Worm (Caenorhabditis elegans) whole organism, dauer: Measurements from ENCODE around the gene mex-5.

Source experiments
- unc-62 ChIP-seq: sonication (generic microtip); optimal IDR thresholded peaks from 2 replicates; lab custom pipeline; 2017; ENCODE audit warnings: missing biosample characterization, missing genetic modification reagents, missing genetic modification characterization

Gene mex-5

DNA sequence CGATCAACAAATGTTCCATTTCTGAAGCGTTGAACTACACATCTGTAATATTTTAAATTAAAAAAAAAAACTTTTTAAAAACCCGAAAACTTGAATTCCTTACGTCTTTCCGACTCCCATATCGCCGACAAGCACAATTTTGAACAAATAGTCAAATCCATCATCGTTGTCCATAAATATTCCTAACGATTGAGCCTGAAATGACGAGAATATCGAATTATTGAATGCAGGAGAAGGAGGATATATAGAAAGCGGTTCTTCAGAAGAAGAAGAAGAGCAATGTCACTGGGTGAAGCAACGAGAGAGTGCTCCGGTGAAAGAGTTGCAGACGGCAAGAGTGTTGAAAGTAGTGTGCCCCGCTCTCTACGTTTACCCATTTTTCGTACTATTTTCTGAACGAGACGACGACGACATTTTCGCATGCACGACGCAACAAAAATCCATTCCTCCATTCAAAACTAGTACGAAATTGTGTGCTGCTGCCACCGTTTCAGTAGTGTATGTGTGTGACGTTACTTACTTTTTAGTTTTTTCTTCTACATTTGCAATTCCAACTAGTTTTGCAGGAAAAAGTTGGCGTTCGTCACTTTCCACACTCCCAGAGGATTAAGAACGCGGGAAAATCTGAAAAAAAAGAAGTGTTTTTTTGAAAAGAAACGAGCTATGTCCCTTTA is 30.4 kb downstream of the mex-5 start, which contains the start of gene rab-19:
Gene rab-19, minus strand, starts transcription at position 624 of the 674 bp plus-strand sequence.
- no peak for TF ChIP-seq unc-62 (GFP tag; lab: Kevin White, UChicago)

DNA sequence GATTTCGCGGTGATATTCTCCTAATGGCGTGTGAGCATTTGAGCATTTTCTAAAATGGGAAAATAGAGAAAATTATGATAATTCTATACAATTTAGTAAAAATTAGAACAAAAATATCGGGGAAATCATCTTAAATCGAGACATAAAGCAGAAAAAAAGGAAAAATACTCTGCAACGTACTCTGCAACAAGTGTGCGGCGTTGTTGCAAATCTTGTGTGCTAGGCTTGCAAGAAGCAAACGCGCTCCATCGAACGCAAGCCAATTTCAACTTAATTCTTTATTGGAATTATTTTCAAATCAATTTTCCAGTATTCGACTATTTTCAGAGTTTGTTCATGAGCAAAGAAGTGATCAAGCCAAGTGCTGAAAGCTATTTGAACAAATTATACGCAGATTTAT is 32.5 kb downstream of the mex-5 start, which contains the start of the genes Y62E10A.20, Y62E10A.23 and mdt-9:
Gene Y62E10A.20, minus strand, starts transcription at position 49 of the 400 bp plus-strand sequence.
Gene Y62E10A.23, plus strand, starts transcription at position 282 of the 400 bp plus-strand sequence.
Gene mdt-9, plus strand, starts transcription at position 338 of the 400 bp plus-strand sequence.
- TF ChIP-seq unc-62 (GFP tag; lab: Kevin White, UChicago): no peak

DNA sequence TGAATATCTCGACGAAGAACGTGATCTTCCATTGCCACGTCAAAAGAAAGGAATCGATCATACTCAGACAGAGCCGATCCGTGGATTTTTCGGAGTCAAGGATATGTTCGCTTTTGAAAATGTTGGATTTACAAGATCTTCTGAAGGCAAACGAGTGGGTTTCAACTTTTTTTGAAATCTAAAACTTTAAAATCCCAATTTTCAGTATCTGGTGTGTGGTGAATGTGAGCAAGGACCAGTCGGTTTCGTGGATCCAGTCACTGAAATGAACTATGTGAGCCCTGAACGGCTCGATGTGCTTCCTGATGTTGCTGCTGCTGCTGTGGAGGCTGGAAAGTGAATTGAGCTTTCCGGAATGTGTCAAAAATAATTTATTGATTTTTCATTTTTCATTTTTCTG is 33.4 kb downstream of the mex-5 start, which contains the start of gene lsm-3:
Gene lsm-3, plus strand, starts transcription at position 301 of the 400 bp plus-strand sequence.
- no peak for TF ChIP-seq unc-62 (GFP tag; lab: Kevin White, UChicago)

DNA sequence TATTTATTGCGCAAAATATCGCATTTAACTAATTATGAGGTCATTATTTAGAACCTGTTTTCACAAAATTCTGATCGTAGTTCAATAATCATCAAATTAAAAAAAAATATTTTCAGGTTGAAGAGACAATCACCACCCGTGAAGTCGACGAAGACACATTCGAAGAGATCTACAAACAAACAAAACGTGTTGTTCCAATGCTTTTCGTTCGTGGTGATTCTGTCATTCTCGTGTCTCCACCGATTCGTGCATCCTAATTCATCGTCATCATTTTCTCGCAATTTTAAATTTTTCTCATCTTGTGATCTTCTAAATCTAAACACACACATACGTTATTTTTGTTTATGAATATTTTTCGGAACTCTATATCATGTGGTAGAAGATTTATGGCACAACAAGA is 35.3 kb downstream of the mex-5 start:
- TF ChIP-seq unc-62 (GFP tag; lab: Kevin White, UChicago): no peak

DNA sequence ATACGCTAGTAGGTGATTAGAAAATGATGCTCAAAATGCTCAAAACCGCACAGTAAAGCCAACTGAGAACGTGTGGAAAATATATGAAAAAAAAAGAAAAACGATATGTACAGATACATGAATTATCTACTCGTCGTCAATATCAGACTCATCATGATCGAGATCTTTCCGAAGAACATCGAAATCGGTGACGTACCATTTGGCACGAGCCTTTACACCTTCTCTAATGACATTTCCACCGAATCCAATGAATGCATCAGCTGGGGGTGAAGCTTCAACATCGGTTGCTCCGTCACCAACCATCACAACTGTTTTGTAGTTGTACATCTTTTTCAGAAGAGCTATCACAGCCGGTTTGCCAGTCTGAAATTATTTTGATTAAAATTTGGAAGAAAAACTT is 35.7 kb downstream of the mex-5 start:
- TF ChIP-seq unc-62 (GFP tag; lab: Kevin White, UChicago): no peak

DNA sequence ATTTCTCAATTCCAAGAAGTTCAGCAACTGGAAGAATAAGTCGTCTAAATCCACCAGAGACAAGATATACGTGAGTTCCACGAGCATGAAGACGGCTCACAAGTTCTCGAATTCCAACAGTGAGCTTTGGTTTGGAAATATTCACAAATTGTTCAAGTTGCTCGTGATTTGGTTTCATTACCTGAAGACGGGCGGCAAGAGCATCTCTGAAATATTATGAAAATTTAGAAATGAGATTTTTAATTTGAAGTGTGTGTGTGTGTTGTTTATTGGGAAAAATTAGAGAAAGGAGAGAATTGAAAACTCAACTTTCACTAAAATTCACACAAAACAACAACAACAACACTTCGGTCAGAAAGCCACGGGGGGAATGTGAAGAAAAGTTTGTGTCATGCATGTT is 37.2 kb downstream of the mex-5 start:
- TF ChIP-seq unc-62 (GFP tag; lab: Kevin White, UChicago): no peak

DNA sequence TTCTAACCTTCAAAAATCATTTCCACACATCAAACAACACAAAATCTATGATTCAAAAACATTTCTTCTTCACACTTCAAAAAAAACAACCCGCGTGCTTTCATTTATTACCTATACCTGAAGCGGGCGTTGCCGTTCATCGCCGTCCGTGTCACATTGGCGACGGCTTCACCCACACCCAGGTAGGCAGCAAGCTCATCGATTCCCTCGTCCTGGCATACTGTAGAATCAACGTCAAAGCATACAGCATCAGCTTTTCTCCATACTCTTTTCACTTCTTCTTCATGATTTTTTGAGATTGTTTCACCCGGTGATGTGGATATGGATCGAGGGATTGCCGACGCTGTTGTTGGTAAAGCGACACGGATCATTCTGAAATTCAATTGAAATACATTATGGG is 38.7 kb downstream of the mex-5 start:
- no peak for TF ChIP-seq unc-62 (GFP tag; lab: Kevin White, UChicago)

DNA sequence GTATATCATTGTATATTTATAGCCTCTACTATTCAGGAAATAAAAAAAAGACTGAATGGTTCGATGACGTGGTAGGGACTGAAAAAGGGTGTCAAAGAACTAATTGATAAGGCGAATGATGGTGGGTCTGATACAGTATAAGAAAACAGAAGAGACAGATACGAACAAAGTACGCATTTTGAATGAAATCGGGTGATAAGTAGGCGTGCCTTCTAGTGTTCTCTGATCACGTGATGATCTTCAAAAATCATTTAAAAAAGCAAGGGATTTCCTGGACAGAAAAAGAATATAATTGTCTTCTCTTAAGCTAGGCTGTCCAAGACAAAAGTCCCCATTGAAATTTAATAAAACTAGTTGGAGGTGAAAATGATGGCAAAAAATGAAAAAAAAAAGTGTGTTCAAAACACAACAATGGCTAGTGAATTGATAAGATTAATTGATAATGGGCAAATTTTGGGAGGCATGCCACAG is 39.8 kb downstream of the mex-5 start:
- no peak for TF ChIP-seq unc-62 (GFP tag; lab: Kevin White, UChicago)

DNA sequence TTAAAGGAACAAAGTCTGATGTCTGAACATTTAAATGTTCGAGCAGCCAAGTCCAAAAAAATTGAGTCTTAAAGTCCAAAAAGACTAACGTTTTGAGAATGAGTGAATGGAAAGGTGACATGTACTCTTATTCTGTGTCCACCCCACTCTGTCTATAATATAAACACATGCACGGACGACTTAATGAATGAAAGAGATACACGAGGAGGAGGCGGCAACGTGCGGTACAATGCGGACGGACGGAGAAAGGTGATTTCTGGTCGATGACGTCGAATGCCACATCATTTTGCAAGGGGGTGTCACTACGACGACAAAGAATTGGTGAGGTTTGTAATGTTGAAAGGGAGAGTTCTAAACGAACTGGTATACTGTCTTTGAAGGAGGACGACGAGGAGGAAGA is 41.2 kb downstream of the mex-5 start:
- no peak for TF ChIP-seq unc-62 (GFP tag; lab: Kevin White, UChicago)

DNA sequence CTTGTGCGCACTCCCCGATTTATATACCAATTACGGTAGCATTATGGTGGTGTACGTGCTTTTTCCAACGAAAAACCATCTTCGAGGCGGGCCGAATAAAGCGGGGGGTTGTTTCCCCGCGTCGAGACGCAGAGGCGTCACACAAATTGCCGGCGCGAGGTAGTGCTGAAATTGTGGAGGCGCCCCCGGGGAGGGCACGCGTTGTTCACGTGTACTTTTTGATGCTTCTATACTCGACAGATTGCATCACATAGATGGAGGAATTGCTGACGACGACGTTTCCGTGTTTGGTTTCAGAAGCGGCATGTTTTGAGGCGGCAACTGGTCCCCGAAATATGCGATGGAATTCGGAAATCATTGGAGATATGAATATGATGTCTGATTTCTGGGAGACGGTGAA is 41.7 kb downstream of the mex-5 start:
- TF ChIP-seq unc-62 (GFP tag; lab: Kevin White, UChicago): no peak

DNA sequence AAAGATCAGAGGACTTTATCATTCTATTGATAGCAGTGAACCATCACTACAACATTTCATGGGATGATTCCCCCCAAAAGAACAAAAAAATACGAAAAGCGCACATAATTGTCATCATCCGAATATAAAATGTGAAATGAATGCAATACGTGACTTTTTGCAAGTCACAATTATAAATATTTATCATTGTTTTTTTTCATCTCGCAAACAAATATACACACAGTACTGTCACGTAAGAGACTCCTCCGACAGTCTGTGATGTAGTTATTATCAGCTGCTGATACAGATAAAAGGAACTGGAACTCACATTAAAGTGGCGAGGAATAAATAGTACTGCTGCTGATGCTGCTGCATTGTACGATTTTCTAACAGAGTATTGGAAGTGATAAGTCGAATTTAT is 42.9 kb downstream of the mex-5 start:
- no peak for TF ChIP-seq unc-62 (GFP tag; lab: Kevin White, UChicago)

DNA sequence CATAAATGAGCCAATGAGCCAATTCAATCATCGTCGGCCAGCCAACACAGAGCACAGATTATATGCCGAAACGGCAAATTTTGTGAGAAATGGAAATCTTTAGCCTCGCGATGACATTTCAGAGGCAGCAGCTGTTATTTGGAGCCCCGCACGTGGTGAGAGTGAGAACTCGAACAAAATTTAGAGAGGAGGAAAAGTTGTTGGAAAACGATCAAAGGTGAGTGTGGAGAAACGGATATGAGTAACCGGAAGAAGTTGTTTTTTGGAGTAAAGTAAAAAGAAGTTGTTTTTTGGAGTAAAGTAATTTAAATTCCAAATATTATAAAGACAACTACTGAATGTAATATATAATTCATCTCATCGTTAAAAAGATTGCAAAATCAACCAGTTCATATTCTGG is 45.2 kb downstream of the mex-5 start, which contains the start of gene Y62E10A.13:
Gene Y62E10A.13, minus strand, starts transcription at position 326 of the 400 bp plus-strand sequence.
- no peak for TF ChIP-seq unc-62 (GFP tag; lab: Kevin White, UChicago)

DNA sequence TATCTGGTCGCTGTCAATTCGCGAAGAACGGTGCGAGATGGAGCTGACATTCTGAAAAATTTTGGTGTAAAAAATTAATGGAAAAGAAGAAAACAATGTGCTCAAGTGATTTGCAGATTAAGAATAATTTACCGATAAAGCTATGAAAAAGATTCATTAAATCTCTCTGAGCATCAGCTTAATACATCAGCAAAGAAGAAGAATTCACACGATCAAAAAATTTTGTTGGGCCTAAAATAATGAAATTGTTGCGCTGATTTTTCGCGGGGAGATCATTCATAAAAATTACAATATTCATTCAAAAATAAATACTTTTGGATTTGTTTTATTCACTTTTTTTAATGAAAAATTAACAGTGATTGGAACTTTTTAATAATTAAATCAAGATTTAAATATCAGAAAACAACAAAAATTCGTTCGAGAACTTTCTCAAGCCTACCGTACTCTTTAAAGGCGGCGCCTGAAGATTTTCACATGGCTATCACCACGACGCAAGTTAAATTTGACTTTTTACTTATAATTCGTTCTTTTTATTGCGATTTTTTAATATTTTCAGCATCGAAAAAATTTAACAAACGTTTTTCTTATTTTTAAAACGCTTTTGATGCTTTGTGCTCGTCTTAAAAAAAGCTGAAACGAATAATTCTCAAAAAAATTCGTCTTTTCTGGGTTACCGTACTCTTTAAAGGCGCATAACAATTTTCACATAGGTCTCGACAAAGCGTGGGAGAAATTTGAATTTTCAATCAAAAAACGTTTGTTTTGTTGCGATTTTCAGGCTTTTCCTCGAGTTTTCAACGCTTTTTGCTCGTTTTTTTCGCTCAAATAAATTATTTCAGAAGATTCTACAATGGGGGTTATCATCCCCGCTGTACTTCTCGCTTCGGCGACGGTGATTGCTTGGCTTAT is 47.2 kb downstream of the mex-5 start, which contains the start of the genes memi-2 and cyp-31A5:
Gene memi-2, minus strand, starts transcription at position 51 of the 909 bp plus-strand sequence.
Gene cyp-31A5, plus strand, starts transcription at position 834 of the 909 bp plus-strand sequence.
- no peak for TF ChIP-seq unc-62 (GFP tag; lab: Kevin White, UChicago)
